Fruit fly (Drosophila melanogaster) whole organism, embryonic: ENCODE data around the gene MEP-1.

Experiments
- Adf1 ChIP-seq: fragments of 200-800 bp; sonication (Bioruptor generic); IDR thresholded peaks from 2 replicates; pipeline ENCODE4 v1.3.6; 2022; ENCODE audit warnings: missing biosample characterization, missing genetic modification characterization
- BtbVII ChIP-seq: fragments of 200-800 bp; sonication (Bioruptor generic); optimal IDR thresholded peaks from 3 replicates; lab custom pipeline; 2017; ENCODE audit warnings: missing biosample characterization, mild to moderate bottlenecking, missing genetic modification characterization
- CG10366 ChIP-seq: fragments of 200-800 bp; sonication (Bioruptor generic); IDR thresholded peaks from 2 replicates; pipeline ENCODE4 v1.3.6; 2022; ENCODE audit warnings: missing biosample characterization, missing genetic modification characterization
- CG10543 ChIP-seq: fragments of 200-800 bp; sonication (Bioruptor generic); optimal IDR thresholded peaks from 3 replicates; lab custom pipeline; 2017; ENCODE audit warnings: missing biosample characterization, mild to moderate bottlenecking, missing genetic modification characterization, moderate library complexity
- CG11093 ChIP-seq: fragments of 200-800 bp; sonication (Bioruptor generic); IDR thresholded peaks from 3 replicates; pipeline ENCODE4 v1.3.6; 2022; ENCODE audit warnings: missing biosample characterization, missing genetic modification characterization
- CG12769 ChIP-seq: fragments of 200-800 bp; sonication (Bioruptor generic); optimal IDR thresholded peaks from 2 replicates; lab custom pipeline; 2019; ENCODE audit warnings: missing biosample characterization, mild to moderate bottlenecking, missing genetic modification characterization, moderate library complexity
- CG13287 ChIP-seq: fragments of 200-800 bp; sonication (Bioruptor generic); IDR thresholded peaks from 2 replicates; pipeline ENCODE4 v1.3.6; 2022; ENCODE audit warnings: missing biosample characterization, missing genetic modification characterization; ENCODE audit not compliant: partially characterized antibody
- CG14441 ChIP-seq: fragments of 200-800 bp; sonication (Bioruptor generic); IDR thresholded peaks from 2 replicates; pipeline ENCODE4 v1.3.6; 2022; ENCODE audit warnings: missing biosample characterization, missing genetic modification characterization
- CG17385 ChIP-seq: fragments of 200-800 bp; sonication (Bioruptor generic); optimal IDR thresholded peaks from 3 replicates; lab custom pipeline; 2018; ENCODE audit warnings: missing biosample characterization, mild to moderate bottlenecking, missing genetic modification characterization
- CG2116 ChIP-seq: fragments of 200-800 bp; sonication (Bioruptor generic); optimal IDR thresholded peaks from 3 replicates; lab custom pipeline; 2018; ENCODE audit warnings: missing biosample characterization, mild to moderate bottlenecking, missing genetic modification characterization
- CG2199 ChIP-seq: fragments of 200-800 bp; sonication (Bioruptor generic); IDR thresholded peaks from 3 replicates; pipeline ENCODE4 v1.3.6; 2022; ENCODE audit warnings: missing biosample characterization, missing genetic modification characterization
- CG31224 ChIP-seq: fragments of 200-800 bp; sonication (Bioruptor generic); IDR thresholded peaks from 2 replicates; pipeline ENCODE4 v1.3.6; 2022; ENCODE audit warnings: missing biosample characterization, missing genetic modification characterization
- CG32767 ChIP-seq: fragments of 200-800 bp; sonication (Bioruptor generic); IDR thresholded peaks from 2 replicates; pipeline ENCODE4 v1.3.6; 2022; ENCODE audit warnings: missing biosample characterization, missing genetic modification characterization
- CG34224 ChIP-seq: fragments of 200-800 bp; sonication (Bioruptor generic); IDR thresholded peaks from 3 replicates; pipeline ENCODE4 v1.3.6; 2022; ENCODE audit warnings: missing biosample characterization, missing genetic modification characterization; ENCODE audit not compliant: partially characterized antibody
- CG34376 ChIP-seq: fragments of 200-800 bp; sonication (Bioruptor generic); optimal IDR thresholded peaks from 2 replicates; lab custom pipeline; 2018; ENCODE audit warnings: missing biosample characterization, mild to moderate bottlenecking, missing genetic modification characterization
- CG6854 ChIP-seq: fragments of 200-800 bp; sonication (Bioruptor generic); optimal IDR thresholded peaks from 3 replicates; lab custom pipeline; 2017; ENCODE audit warnings: missing biosample characterization, mild to moderate bottlenecking, missing genetic modification characterization
- CG7372 ChIP-seq: fragments of 200-800 bp; sonication (Bioruptor generic); IDR thresholded peaks from 2 replicates; pipeline ENCODE4 v1.3.6; 2022; ENCODE audit warnings: missing biosample characterization, missing genetic modification characterization
- CG8290 ChIP-seq, 3 experiments: fragments of 200-800 bp; sonication (Bioruptor generic); optimal IDR thresholded peaks; 2 replicates each; lab custom pipeline; 2016 to 2019; ENCODE audit warnings: missing biosample characterization in 3 of 3, missing genetic modification characterization in 3 of 3, mild to moderate bottlenecking in 2 of 3, moderate library complexity in 1 of 3
- CG8478 ChIP-seq: fragments of >200 bp; optimal IDR thresholded peaks from 2 replicates; lab custom pipeline; 2018
- D19A ChIP-seq: fragments of 200-800 bp; optimal IDR thresholded peaks from 3 replicates; lab custom pipeline; 2019; ENCODE audit warnings: missing biosample characterization, mild to moderate bottlenecking, missing genetic modification characterization, moderate library complexity
- Dll ChIP-seq: fragments of 200-800 bp; sonication (Bioruptor generic); IDR thresholded peaks from 4 replicates; pipeline ENCODE4 v1.3.6; 2022; ENCODE audit warnings: missing biosample characterization, missing genetic modification characterization; ENCODE audit not compliant: partially characterized antibody
- Fer1 ChIP-seq: fragments of 200-800 bp; sonication (Bioruptor generic); optimal IDR thresholded peaks from 2 replicates; lab custom pipeline; 2017; ENCODE audit warnings: missing biosample characterization, mild to moderate bottlenecking, missing genetic modification characterization
- Hey ChIP-seq: fragments of 200-800 bp; sonication (Bioruptor generic); optimal IDR thresholded peaks from 3 replicates; lab custom pipeline; 2018; ENCODE audit warnings: missing biosample characterization, mild to moderate bottlenecking, missing genetic modification characterization
- HmgD ChIP-seq: fragments of 200-800 bp; sonication (Bioruptor generic); optimal IDR thresholded peaks from 3 replicates; lab custom pipeline; 2016; ENCODE audit warnings: missing biosample characterization, missing genetic modification characterization
- Lim3 ChIP-seq: fragments of 200-800 bp; sonication (Bioruptor generic); IDR thresholded peaks from 2 replicates; pipeline ENCODE4 v1.3.6; 2022; ENCODE audit warnings: missing biosample characterization, missing genetic modification characterization
- Med ChIP-seq: fragments of 200-800 bp; sonication (Bioruptor generic); peaks from one replicate; lab custom pipeline; 2016; ENCODE audit warnings: missing biosample characterization, missing genetic modification characterization, mild to moderate bottlenecking, inconsistent platforms, moderate library complexity
- NK7.1 ChIP-seq: fragments of 200-800 bp; sonication (Bioruptor generic); optimal IDR thresholded peaks from 3 replicates; lab custom pipeline; 2016; ENCODE audit warnings: missing biosample characterization, missing genetic modification characterization
- NfI ChIP-seq: fragments of 200-800 bp; sonication (Bioruptor generic); optimal IDR thresholded peaks from 3 replicates; lab custom pipeline; 2018; ENCODE audit warnings: missing biosample characterization, mild to moderate bottlenecking, missing genetic modification characterization, moderate library complexity
- Rfx ChIP-seq: fragments of 200-800 bp; sonication (Bioruptor generic); IDR thresholded peaks from 2 replicates; pipeline ENCODE4 v1.3.6; 2022; ENCODE audit warnings: missing biosample characterization, missing genetic modification characterization
- Scr ChIP-seq: fragments of 200-800 bp; sonication (Bioruptor generic); IDR thresholded peaks from 2 replicates; pipeline ENCODE4 v1.3.6; 2022; ENCODE audit warnings: missing biosample characterization, missing genetic modification characterization; ENCODE audit not compliant: partially characterized antibody
- al ChIP-seq: fragments of 200-800 bp; sonication (Bioruptor generic); IDR thresholded peaks from 2 replicates; pipeline ENCODE4 v1.3.6; 2022; ENCODE audit warnings: missing biosample characterization, missing genetic modification characterization
- amos ChIP-seq: fragments of 200-800 bp; sonication (Bioruptor generic); IDR thresholded peaks from 2 replicates; pipeline ENCODE4 v1.3.6; 2022; ENCODE audit warnings: missing biosample characterization, missing genetic modification characterization; ENCODE audit not compliant: partially characterized antibody
- chinmo ChIP-seq: fragments of 200-800 bp; sonication (Bioruptor generic); IDR thresholded peaks from 4 replicates; pipeline ENCODE4 v1.3.6; 2022; ENCODE audit warnings: missing biosample characterization, missing genetic modification characterization; ENCODE audit not compliant: partially characterized antibody
- ci ChIP-seq: fragments of 200-800 bp; sonication (Bioruptor generic); IDR thresholded peaks from 3 replicates; pipeline ENCODE4 v1.3.6; 2022; ENCODE audit warnings: missing biosample characterization, missing genetic modification characterization
- crol ChIP-seq: fragments of 200-800 bp; sonication (Bioruptor generic); IDR thresholded peaks from 2 replicates; pipeline ENCODE4 v1.3.6; 2022; ENCODE audit warnings: missing biosample characterization, missing genetic modification characterization
- fd3F ChIP-seq: fragments of 200-800 bp; sonication (Bioruptor generic); optimal IDR thresholded peaks from 2 replicates; lab custom pipeline; 2018; ENCODE audit warnings: missing biosample characterization, mild to moderate bottlenecking, missing genetic modification characterization, moderate library complexity
- fu2 ChIP-seq: fragments of 200-800 bp; sonication (Bioruptor generic); optimal IDR thresholded peaks from 2 replicates; lab custom pipeline; 2016; ENCODE audit warnings: missing biosample characterization, missing genetic modification characterization
- gsb-n ChIP-seq: fragments of 200-800 bp; sonication (Bioruptor generic); optimal IDR thresholded peaks from 3 replicates; lab custom pipeline; 2018; ENCODE audit warnings: missing biosample characterization, mild to moderate bottlenecking, missing genetic modification characterization
- gt ChIP-seq: fragments of 200-800 bp; sonication (Bioruptor generic); IDR thresholded peaks from 2 replicates; pipeline ENCODE4 v1.3.6; 2022; ENCODE audit warnings: missing biosample characterization, missing genetic modification characterization
- ham ChIP-seq: fragments of 200-800 bp; sonication (Bioruptor generic); IDR thresholded peaks from 2 replicates; pipeline ENCODE4 v1.3.6; 2022; ENCODE audit warnings: missing biosample characterization, missing genetic modification characterization
- lola ChIP-seq, 3 experiments: fragments of >200 bp in 2 of 3; fragments of 200-800 bp in 1 of 3; sonication (Bioruptor generic) in 1 of 3; optimal IDR thresholded peaks; 2 replicates each; lab custom pipeline; 2017 to 2019; ENCODE audit warnings: missing biosample characterization in 3 of 3, missing genetic modification characterization in 3 of 3, mild to moderate bottlenecking in 1 of 3, moderate library complexity in 1 of 3
- mirr ChIP-seq: fragments of 200-800 bp; sonication (Bioruptor generic); optimal IDR thresholded peaks from 3 replicates; lab custom pipeline; 2018; ENCODE audit warnings: missing biosample characterization, mild to moderate bottlenecking, missing genetic modification characterization
- sqz ChIP-seq: fragments of 200-800 bp; sonication (Bioruptor generic); optimal IDR thresholded peaks from 3 replicates; lab custom pipeline; 2018; ENCODE audit warnings: missing biosample characterization, mild to moderate bottlenecking, missing genetic modification characterization
- ssp ChIP-seq: fragments of 200-800 bp; sonication (Bioruptor generic); IDR thresholded peaks from 2 replicates; pipeline ENCODE4 v1.3.6; 2022; ENCODE audit warnings: missing biosample characterization, missing genetic modification characterization
- sug ChIP-seq: fragments of 200-800 bp; optimal IDR thresholded peaks from 2 replicates; lab custom pipeline; 2019; ENCODE audit warnings: missing biosample characterization, mild to moderate bottlenecking, missing genetic modification characterization, moderate library complexity
- tin ChIP-seq: fragments of 200-800 bp; sonication (Bioruptor generic); optimal IDR thresholded peaks from 3 replicates; lab custom pipeline; 2016; ENCODE audit warnings: missing biosample characterization, missing genetic modification characterization
- unc-4 ChIP-seq: fragments of 200-800 bp; sonication (Bioruptor generic); IDR thresholded peaks from 2 replicates; pipeline ENCODE4 v1.3.6; 2022; ENCODE audit warnings: missing biosample characterization, missing genetic modification characterization; ENCODE audit not compliant: partially characterized antibody
- zf30C ChIP-seq: fragments of 200-800 bp; sonication (Bioruptor generic); optimal IDR thresholded peaks from 3 replicates; lab custom pipeline; 2018; ENCODE audit warnings: missing biosample characterization, mild to moderate bottlenecking, missing genetic modification characterization

MEP-1 gene

DNA sequence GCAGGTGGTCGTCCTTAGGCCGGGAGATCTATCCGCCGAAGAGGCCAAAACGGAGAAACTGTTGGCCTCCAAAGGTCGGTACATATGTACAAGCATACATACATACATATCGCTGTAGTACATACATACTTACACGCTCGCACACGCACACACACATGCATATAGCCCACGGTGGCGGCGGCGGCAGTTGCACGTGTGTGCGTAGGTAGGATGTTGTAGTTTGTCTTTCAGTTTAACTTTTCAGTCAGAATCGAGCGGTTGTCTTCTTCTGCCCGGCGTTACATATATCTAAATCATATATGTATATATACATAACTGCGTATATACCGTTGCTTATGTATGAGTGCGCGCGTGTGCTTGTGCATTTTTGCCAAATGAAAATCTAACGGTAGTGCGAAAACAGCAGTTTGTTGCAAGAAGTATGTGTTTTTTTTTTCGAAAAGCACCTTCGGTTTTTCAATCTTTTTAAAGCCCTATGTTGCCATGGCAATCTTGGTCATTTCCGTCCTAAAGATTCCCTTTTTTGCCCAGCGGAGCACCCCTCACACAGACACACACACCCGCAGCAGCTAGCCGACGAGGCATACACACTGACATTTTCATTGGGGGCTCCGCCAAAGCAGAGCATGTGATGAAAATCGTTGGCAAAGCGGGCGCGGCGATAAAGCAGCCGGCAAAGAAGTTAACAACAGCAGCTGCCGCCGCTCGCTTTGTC is 690 bp downstream of the MEP-1 start (continued):
- TF ChIP-seq lola (GFP tag; optimal IDR thresholded peaks at IDR 0.05; lab: Kevin White, UChicago) (peak in 1 of 3 experiments; percentile 62), tin (no peak), CG13287 (peak; percentile 55; the same call in 1 of the 2 replicates), CG17385 (peak; percentile 43), fu2 (peak; percentile 31), Med (GFP tag; lab: Kevin White, UChicago) (peak; percentile 82), Dll (0 out of 4 replicates have a peak, but pooled peaks have one; percentile 26), NfI (GFP tag; lab: Kevin White, UChicago) (no peak), gt (GFP tag; lab: Robert Waterston, UW) (no peak), CG2199 (GFP tag; lab: Robert Waterston, UW) (0 out of 3 replicates have a peak, but pooled peaks have one; percentile 20), NK7.1 (GFP tag; lab: Kevin White, UChicago) (peak; percentile 4)

DNA sequence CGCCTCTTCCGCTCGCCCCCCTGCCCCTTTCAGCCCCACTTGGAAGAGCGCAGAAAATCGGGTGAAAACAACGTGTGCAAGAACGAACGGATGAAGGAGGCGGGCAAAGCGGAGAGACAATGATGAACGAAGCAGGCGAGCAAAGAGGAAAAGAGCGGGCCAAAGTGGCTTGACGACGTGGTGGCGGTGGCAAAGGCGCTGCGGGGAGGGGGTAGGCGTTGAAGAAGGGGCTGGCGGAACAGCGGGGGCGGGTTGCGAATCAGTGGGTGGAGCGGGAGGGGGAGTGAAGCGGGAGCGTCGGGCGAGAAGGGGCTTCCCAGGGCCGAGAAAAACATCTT is 1.2 kb downstream of the MEP-1 start:
- TF ChIP-seq Fer1 = peak; percentile 4
- no peak for TF ChIP-seq CG8478 (lab: Kevin White, UChicago)
- peak; percentile 66 for TF ChIP-seq Adf1 (GFP tag; lab: Robert Waterston, UW)
- TF ChIP-seq CG14441 (GFP tag; lab: Robert Waterston, UW) = no peak
- TF ChIP-seq CG11093 (GFP tag; lab: Robert Waterston, UW) = 0 out of 3 replicates have a peak, but pooled peaks have one; percentile 19
- no peak for TF ChIP-seq Lim3 (GFP tag; lab: Robert Waterston, UW)
- no peak for TF ChIP-seq ci (GFP tag; lab: Robert Waterston, UW)
- TF ChIP-seq sqz = no peak
- peak; percentile 22 for TF ChIP-seq mirr (GFP tag; lab: Kevin White, UChicago)
- no peak for TF ChIP-seq Hey (tag; lab: Kevin White, UChicago)
- TF ChIP-seq D19A = peak; percentile 62
- 0 out of 2 replicates have a peak, but pooled peaks have one; percentile 21 for TF ChIP-seq CG31224 (GFP tag; lab: Robert Waterston, UW)
- TF ChIP-seq amos (GFP tag; lab: Robert Waterston, UW) = peak; percentile 26; the same call in 1 of the 2 replicates
- 0 out of 2 replicates have a peak, but pooled peaks have one; percentile 10 for TF ChIP-seq Rfx
- TF ChIP-seq CG6854 (GFP tag; lab: Kevin White, UChicago) = no peak
- TF ChIP-seq gsb-n (tag; lab: Kevin White, UChicago) = no peak
- TF ChIP-seq ssp = no peak
- peak; percentile 89; the same call in 1 of the 4 replicates for TF ChIP-seq chinmo (GFP tag; lab: Robert Waterston, UW)
- TF ChIP-seq ham (GFP tag; lab: Robert Waterston, UW) = no peak
- TF ChIP-seq crol (GFP tag; lab: Robert Waterston, UW) = peak; percentile 100
- TF ChIP-seq CG34224 (GFP tag; lab: Robert Waterston, UW) = 0 out of 3 replicates have a peak, but pooled peaks have one; percentile 39
- 0 out of 2 replicates have a peak, but pooled peaks have one; percentile 28 for TF ChIP-seq al
- no peak for TF ChIP-seq CG8290 (GFP tag; optimal IDR thresholded peaks at IDR 0.05; lab: Kevin White, UChicago)
- TF ChIP-seq CG8290 (tag; optimal IDR thresholded peaks at IDR 0.05; lab: Kevin White, UChicago) = peak in 1 of 2 experiments; percentile 10
- no peak for TF ChIP-seq zf30C (GFP tag; lab: Kevin White, UChicago)
- peak; percentile 35 for TF ChIP-seq CG10543 (GFP tag; lab: Kevin White, UChicago)
- peak; percentile 7 for TF ChIP-seq CG34376 (GFP tag; lab: Kevin White, UChicago)
- TF ChIP-seq BtbVII (GFP tag; lab: Kevin White, UChicago) = no peak
- no peak for TF ChIP-seq CG10366 (GFP tag; lab: Robert Waterston, UW)
- peak; percentile 44 for TF ChIP-seq CG2116 (GFP tag; lab: Kevin White, UChicago)
- TF ChIP-seq CG32767 (GFP tag; lab: Robert Waterston, UW) = no peak; the same call in 1 of the 2 replicates
- peak; percentile 34; the same call in 1 of the 2 replicates for TF ChIP-seq unc-4 (GFP tag; lab: Robert Waterston, UW)
- peak; percentile 26 for TF ChIP-seq sug (tag; lab: Kevin White, UChicago)
- no peak for TF ChIP-seq CG7372
- no peak; the same call in 1 of the 2 replicates for TF ChIP-seq Scr
- TF ChIP-seq CG12769 (tag; lab: Kevin White, UChicago) = peak; percentile 58
- no peak for TF ChIP-seq fd3F (GFP tag; lab: Kevin White, UChicago)
- no peak for TF ChIP-seq HmgD
